Worm (Caenorhabditis elegans) whole organism, L4 larva: ENCODE results near the gene R05G6.5.

Experiments
- F26F4.8 ChIP-seq: fragments of 200-800 bp; sonication (Bioruptor generic); conservative IDR thresholded peaks from 2 replicates; pipeline ENCODE4 v1.3.6; 2022; ENCODE audit warnings: missing genetic modification characterization, missing compliant biosample characterization
- F49E8.2 ChIP-seq: sonication (generic microtip); optimal IDR thresholded peaks from 2 replicates; lab custom pipeline; 2016; ENCODE audit warnings: missing compliant biosample characterization, mild to moderate bottlenecking, missing genetic modification characterization, borderline replicate concordance
- T20F7.1 ChIP-seq: fragments of 200-800 bp; sonication (Bioruptor generic); optimal IDR thresholded peaks from 2 replicates; lab custom pipeline; 2018; ENCODE audit warnings: mild to moderate bottlenecking, missing genetic modification characterization, missing compliant biosample characterization
- Y48G9A.11 ChIP-seq: fragments of 200-800 bp; sonication (Bioruptor generic); IDR thresholded peaks from 2 replicates; pipeline ENCODE4 v1.3.6; 2022; ENCODE audit warnings: missing genetic modification reagents, missing genetic modification characterization, missing compliant biosample characterization
- Y75B8A.6 ChIP-seq: fragments of 200-800 bp; sonication (Bioruptor generic); IDR thresholded peaks from 2 replicates; pipeline ENCODE4 v1.3.6; 2022; ENCODE audit warnings: missing genetic modification reagents, missing genetic modification characterization, missing compliant biosample characterization
- ZK337.2 ChIP-seq: fragments of 200-800 bp; sonication (Bioruptor generic); IDR thresholded peaks from 2 replicates; pipeline ENCODE4 v1.3.6; 2022; ENCODE audit warnings: missing genetic modification reagents, missing genetic modification characterization, missing compliant biosample characterization
- aha-1 ChIP-seq: fragments of 150-350 bp; peaks from one replicate; lab custom pipeline; 2014; ENCODE audit warnings: missing biosample characterization, missing genetic modification characterization
- ceh-44 ChIP-seq: fragments of 200-800 bp; sonication (Bioruptor generic); IDR thresholded peaks from 2 replicates; pipeline ENCODE4 v1.3.6; 2022; ENCODE audit warnings: missing genetic modification reagents, missing genetic modification characterization, missing compliant biosample characterization
- ceh-62 ChIP-seq: sonication (generic microtip); optimal IDR thresholded peaks from 2 replicates; lab custom pipeline; 2017; ENCODE audit warnings: missing biosample characterization, missing genetic modification characterization
- cey-2 ChIP-seq: sonication (generic microtip); optimal IDR thresholded peaks from 3 replicates; lab custom pipeline; 2017; ENCODE audit warnings: missing genetic modification characterization, mild to moderate bottlenecking, missing compliant biosample characterization, antibody characterized with exemption, borderline replicate concordance; ENCODE audit not compliant: insufficient read depth
- ctbp-1 ChIP-seq: fragments of 200-800 bp; sonication (Bioruptor generic); IDR thresholded peaks from 2 replicates; pipeline ENCODE4 v1.3.6; 2022; ENCODE audit warnings: missing genetic modification reagents, missing genetic modification characterization, missing compliant biosample characterization
- daf-16 ChIP-seq, 3 experiments: sonication (generic microtip); optimal IDR thresholded peaks; 2 replicates each; lab custom pipeline; 2016 to 2017; ENCODE audit warnings: missing genetic modification characterization in 3 of 3, missing genetic modification reagents in 3 of 3, mild to moderate bottlenecking in 2 of 3, missing compliant biosample characterization in 2 of 3, missing biosample characterization in 1 of 3, moderate library complexity in 1 of 3
- dmd-6 ChIP-seq: fragments of 200-800 bp; sonication (Bioruptor generic); IDR thresholded peaks from 2 replicates; pipeline ENCODE4 v1.3.6; 2022; ENCODE audit warnings: missing genetic modification reagents, missing genetic modification characterization, missing compliant biosample characterization
- duxl-1 ChIP-seq: sonication (generic microtip); optimal IDR thresholded peaks from 2 replicates; lab custom pipeline; 2016; ENCODE audit warnings: mild to moderate bottlenecking, missing genetic modification characterization, moderate library complexity, missing compliant biosample characterization; ENCODE audit not compliant: poor library complexity
- dve-1 ChIP-seq: sonication (generic microtip); optimal IDR thresholded peaks from 2 replicates; lab custom pipeline; 2017; ENCODE audit warnings: antibody characterized with exemption, mild to moderate bottlenecking, missing genetic modification characterization, missing compliant biosample characterization; ENCODE audit not compliant: insufficient read depth
- egl-27 ChIP-seq: sonication (generic microtip); optimal IDR thresholded peaks from 3 replicates; lab custom pipeline; 2017; ENCODE audit warnings: missing biosample characterization, missing genetic modification reagents, missing genetic modification characterization
- fkh-10 ChIP-seq: fragments of 150-350 bp; optimal IDR thresholded peaks from 2 replicates; lab custom pipeline; 2014; ENCODE audit warnings: missing biosample characterization, missing genetic modification reagents, missing genetic modification characterization
- fos-1 ChIP-seq: fragments of 150-350 bp; optimal IDR thresholded peaks from 2 replicates; lab custom pipeline; 2014; ENCODE audit warnings: missing biosample characterization, missing genetic modification characterization
- hlh-11 ChIP-seq: fragments of 200-800 bp; sonication (Bioruptor generic); optimal IDR thresholded peaks from 2 replicates; lab custom pipeline; 2018; ENCODE audit warnings: mild to moderate bottlenecking, missing genetic modification characterization, missing compliant biosample characterization
- jun-1 ChIP-seq: fragments of 150-350 bp; optimal IDR thresholded peaks from 2 replicates; lab custom pipeline; 2014; ENCODE audit warnings: missing biosample characterization, missing genetic modification reagents, missing genetic modification characterization
- lin-13 ChIP-seq: fragments of 150-350 bp; optimal IDR thresholded peaks from 2 replicates; lab custom pipeline; 2014; ENCODE audit warnings: missing biosample characterization, missing genetic modification reagents, missing genetic modification characterization
- lin-15B ChIP-seq: fragments of 150-350 bp; sonication (generic microtip); optimal IDR thresholded peaks from 3 replicates; lab custom pipeline; 2014; ENCODE audit warnings: missing biosample characterization, missing genetic modification characterization
- lin-38 ChIP-seq: fragments of 200-800 bp; sonication (Bioruptor generic); IDR thresholded peaks from 2 replicates; pipeline ENCODE4 v1.3.6; 2022; ENCODE audit warnings: missing genetic modification reagents, missing genetic modification characterization, missing compliant biosample characterization
- lir-3 ChIP-seq: sonication (generic microtip); optimal IDR thresholded peaks from 2 replicates; lab custom pipeline; 2016; ENCODE audit warnings: mild to moderate bottlenecking, missing genetic modification characterization, missing compliant biosample characterization
- mdt-29 ChIP-seq: fragments of 200-800 bp; sonication (Bioruptor generic); IDR thresholded peaks from 2 replicates; pipeline ENCODE4 v1.3.6; 2022; ENCODE audit warnings: missing genetic modification reagents, missing genetic modification characterization, missing compliant biosample characterization
- mes-2 ChIP-seq: sonication (generic microtip); optimal IDR thresholded peaks from 2 replicates; lab custom pipeline; 2016; ENCODE audit warnings: missing genotype, mild to moderate bottlenecking, missing genetic modification characterization, missing compliant biosample characterization; ENCODE audit not compliant: poor library complexity, severe bottlenecking
- nhr-25 ChIP-seq: sonication (generic microtip); optimal IDR thresholded peaks from 2 replicates; lab custom pipeline; 2017; ENCODE audit warnings: missing genetic modification characterization, mild to moderate bottlenecking, missing compliant biosample characterization, antibody characterized with exemption, moderate library complexity, borderline replicate concordance; ENCODE audit not compliant: insufficient read depth
- php-3 ChIP-seq: fragments of 200-800 bp; sonication (Bioruptor generic); IDR thresholded peaks from 2 replicates; pipeline ENCODE4 v1.3.6; 2022; ENCODE audit warnings: missing genetic modification reagents, missing genetic modification characterization, missing compliant biosample characterization
- spr-1 ChIP-seq: sonication (generic microtip); optimal IDR thresholded peaks from 2 replicates; lab custom pipeline; 2016; ENCODE audit warnings: mild to moderate bottlenecking, missing genetic modification characterization, missing compliant biosample characterization
- spr-3 ChIP-seq: fragments of 200-800 bp; sonication (Bioruptor generic); optimal IDR thresholded peaks from 2 replicates; lab custom pipeline; 2018; ENCODE audit warnings: mild to moderate bottlenecking, missing genetic modification characterization, missing compliant biosample characterization
- tag-97 ChIP-seq: fragments of 200-800 bp; sonication (Bioruptor generic); IDR thresholded peaks from 2 replicates; pipeline ENCODE4 v1.3.6; 2022; ENCODE audit warnings: missing genetic modification characterization, missing compliant biosample characterization
- unc-39 ChIP-seq: sonication (generic microtip); optimal IDR thresholded peaks from 2 replicates; lab custom pipeline; 2017; ENCODE audit warnings: missing biosample characterization, missing genetic modification characterization
- unc-62 ChIP-seq, 3 experiments: fragments of 150-350 bp in 1 of 3; sonication (generic microtip); optimal IDR thresholded peaks in 2 of 3; peaks in 1 of 3; 1 replicate in 1 of 3; 2 replicates in 2 of 3; lab custom pipeline; 2014 to 2017; ENCODE audit warnings: missing biosample characterization in 3 of 3, missing genetic modification characterization in 3 of 3, missing genetic modification reagents in 3 of 3, missing genotype in 1 of 3
- zag-1 ChIP-seq: fragments of 150-350 bp; optimal IDR thresholded peaks from 2 replicates; lab custom pipeline; 2014; ENCODE audit warnings: missing biosample characterization, missing genetic modification characterization
- zfp-3 ChIP-seq: fragments of 200-800 bp; sonication (Bioruptor generic); conservative IDR thresholded peaks from 2 replicates; pipeline ENCODE4 v1.3.6; 2022; ENCODE audit warnings: missing genetic modification reagents, missing genetic modification characterization, missing compliant biosample characterization
- ztf-11 ChIP-seq: fragments of 150-350 bp; optimal IDR thresholded peaks from 2 replicates; lab custom pipeline; 2014; ENCODE audit warnings: missing biosample characterization, missing genetic modification characterization

Gene R05G6.5

DNA sequence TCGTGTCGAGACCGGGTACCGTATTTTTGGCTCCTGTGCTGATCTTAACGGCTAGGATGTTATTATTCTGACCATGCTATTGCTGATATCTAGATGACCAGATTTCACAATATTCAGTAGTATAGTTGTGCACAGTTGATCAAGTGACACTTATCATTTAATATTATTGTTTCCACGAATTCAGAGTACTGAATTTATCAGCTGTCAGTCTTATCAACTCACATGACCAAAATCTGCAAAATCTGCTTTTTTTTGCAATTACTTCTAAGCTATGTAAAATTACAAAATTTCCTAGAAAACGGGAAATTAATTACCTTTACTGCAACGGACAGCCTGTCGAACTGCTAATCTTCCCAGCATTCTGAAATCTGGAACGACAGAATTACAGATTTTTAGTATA lies 42.3 kb downstream of the R05G6.5 start, which contains the start of gene pam-1:
TSS of gene pam-1 (minus strand) at position 368 of the 400 bp plus-strand sequence.
- TF ChIP-seq php-3 (GFP tag; lab: Robert Waterston, UW) (0 out of 2 replicates have a peak, but pooled peaks have one; percentile 29), daf-16 (GFP tag; optimal IDR thresholded peaks at IDR 0.05; lab: Kevin White, UChicago) (no peak), daf-16 (tag; optimal IDR thresholded peaks at IDR 0.05; lab: Kevin White, UChicago) (peak; percentile 64), ceh-44 (GFP tag; lab: Robert Waterston, UW) (no peak), mes-2 (tag; lab: Kevin White, UChicago) (no peak), dmd-6 (GFP tag; lab: Robert Waterston, UW) (peak; percentile 25; the same call in 1 of the 2 replicates), F49E8.2 (tag; lab: Kevin White, UChicago) (peak; percentile 49), hlh-11 (tag; lab: Kevin White, UChicago) (peak; percentile 3), dve-1 (tag; lab: Kevin White, UChicago) (peak; percentile 43)
- TF ChIP-seq, all 104 proteins: peak for 6

DNA sequence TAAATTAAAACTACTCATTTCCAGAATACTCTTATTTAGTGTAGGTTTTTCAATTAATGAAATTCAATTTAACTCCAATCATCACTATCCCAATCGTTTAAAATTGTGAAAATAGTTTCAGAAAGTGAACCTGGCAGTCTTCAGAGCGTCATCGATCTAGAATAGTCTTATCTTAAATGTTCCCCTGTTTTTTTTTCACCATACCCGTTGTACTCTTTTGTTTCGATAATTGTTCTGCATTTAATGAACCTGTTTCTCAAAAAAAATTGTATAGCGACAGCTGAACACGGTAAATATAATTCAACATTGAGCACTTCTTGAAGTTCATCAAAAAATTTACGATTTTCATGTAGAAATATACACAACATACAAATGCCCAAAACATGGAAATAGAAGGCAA lies 43.1 kb downstream of the R05G6.5 start:
- TF ChIP-seq ZK337.2 (GFP tag; lab: Robert Waterston, UW) (no peak), lin-15B (no peak), Y75B8A.6 (no peak), zfp-3 (GFP tag; lab: Robert Waterston, UW) (0 out of 2 replicates have a peak, but pooled peaks have one; percentile 24), fos-1 (no peak), tag-97 (GFP tag; lab: Robert Waterston, UW) (no peak), lin-38 (GFP tag; lab: Robert Waterston, UW) (peak; percentile 41), egl-27 (tag; lab: Kevin White, UChicago) (no peak), F26F4.8 (no peak), zag-1 (no peak), fkh-10 (GFP tag; lab: Kevin White, UChicago) (no peak), spr-3 (no peak), daf-16 (GFP tag; optimal IDR thresholded peaks at IDR 0.05; lab: Kevin White, UChicago) (no peak), daf-16 (tag; optimal IDR thresholded peaks at IDR 0.05; lab: Kevin White, UChicago) (peak; percentile 30), ctbp-1 (GFP tag; lab: Robert Waterston, UW) (no peak), dmd-6 (GFP tag; lab: Robert Waterston, UW) (no peak), lin-13 (GFP tag; lab: Kevin White, UChicago) (no peak), mes-2 (tag; lab: Kevin White, UChicago) (no peak), duxl-1 (tag; lab: Kevin White, UChicago) (no peak), jun-1 (no peak), nhr-25 (tag; lab: Kevin White, UChicago) (no peak), ztf-11 (tag; lab: Kevin White, UChicago) (no peak), cey-2 (no peak), mdt-29 (no peak), T20F7.1 (GFP tag; lab: Kevin White, UChicago) (peak; percentile 30), aha-1 (tag; lab: Kevin White, UChicago) (peak; percentile 83), unc-39 (tag; lab: Kevin White, UChicago) (no peak), spr-1 (no peak), php-3 (GFP tag; lab: Robert Waterston, UW) (no peak), Y48G9A.11 (GFP tag; lab: Robert Waterston, UW) (no peak), lir-3 (tag; lab: Kevin White, UChicago) (no peak)

DNA sequence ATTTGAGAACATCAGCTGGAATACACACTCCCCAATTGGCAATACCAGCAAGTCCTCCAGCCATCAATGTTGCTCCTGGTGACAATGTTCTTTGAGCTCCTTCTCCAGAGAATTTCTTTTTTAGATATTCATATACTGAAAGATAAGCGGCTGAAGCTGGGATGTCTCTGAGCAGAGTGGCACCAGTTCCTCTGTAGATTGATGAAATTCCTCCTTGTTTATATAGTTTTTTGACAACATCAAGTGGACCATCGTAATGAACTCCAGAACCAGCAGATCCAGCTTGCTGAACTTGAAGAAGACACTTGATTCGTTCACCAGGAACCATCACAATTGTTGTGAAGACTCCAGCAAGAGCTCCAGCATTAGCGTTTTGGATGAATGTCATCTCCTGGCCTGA lies 43.9 kb downstream of the R05G6.5 start:
- TF ChIP-seq unc-62 (GFP tag; optimal IDR thresholded peaks at IDR 0.05 in 1 of 2; lab: Kevin White, UChicago): peak in 1 of 2 experiments; percentile 74
- TF ChIP-seq unc-62 (tag; optimal IDR thresholded peaks at IDR 0.05; lab: Kevin White, UChicago): no peak
- no peak for TF ChIP-seq ceh-62 (tag; lab: Kevin White, UChicago)
- TF ChIP-seq aha-1 (tag; lab: Kevin White, UChicago): peak; percentile 70
